Fruit fly (Drosophila melanogaster): ENCODE results near the gene Ino80.

Ino80 gene

DNA sequence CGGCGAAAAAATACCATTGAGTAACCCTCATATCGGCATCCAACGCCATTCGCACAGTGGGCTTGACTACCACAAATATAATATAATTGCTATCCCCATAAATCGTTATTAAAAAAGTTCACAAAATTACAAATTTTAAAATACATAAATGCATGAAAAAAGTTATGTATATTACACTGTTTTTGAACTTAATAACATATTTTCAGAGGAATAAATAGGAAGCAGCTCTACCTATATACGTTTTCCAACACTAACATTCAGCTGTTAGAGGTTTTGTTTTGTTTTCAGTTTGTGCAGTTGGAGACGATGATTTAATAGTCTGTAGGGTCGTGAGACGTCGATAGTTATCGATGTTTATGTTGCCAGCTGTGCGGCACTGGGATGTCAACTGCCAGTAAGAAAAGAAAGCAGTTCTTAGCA lies at the start of gene Ino80, which contains the start of gene Aptx:
Gene Ino80 (minus strand): TSS at position 58 of the 420 bp plus-strand sequence.
Gene Aptx (plus strand): TSS at position 360 of the 420 bp plus-strand sequence.
- TF ChIP-seq CG32121 (GFP tag; IDR thresholded peaks at IDR 0.05): peak; percentile 92
- TF ChIP-seq Ets98B (GFP tag; IDR thresholded peaks at IDR 0.05): peak; percentile 84
- TF ChIP-seq CG14655 (GFP tag; optimal IDR thresholded peaks at IDR 0.05): peak; percentile 89
- peak; percentile 91 for TF ChIP-seq CG8159 (tag; optimal IDR thresholded peaks at IDR 0.05)
- peak; percentile 86 for TF ChIP-seq CG34367 (tag; optimal IDR thresholded peaks at IDR 0.05)
- TF ChIP-seq rn (GFP tag; IDR thresholded peaks at IDR 0.05): peak; percentile 88
- TF ChIP-seq CG15710 (tag; optimal IDR thresholded peaks at IDR 0.05): peak; percentile 90
- TF ChIP-seq CG9948 (tag; optimal IDR thresholded peaks at IDR 0.05): peak; percentile 89
- TF ChIP-seq CG10348 (GFP tag; IDR thresholded peaks at IDR 0.05): peak; percentile 66
- TF ChIP-seq EcR (GFP tag; optimal IDR thresholded peaks at IDR 0.05): no peak
- TF ChIP-seq CG13204 (GFP tag; optimal IDR thresholded peaks at IDR 0.05): no peak
- peak; percentile 83 for TF ChIP-seq Pif1B (GFP tag; optimal IDR thresholded peaks at IDR 0.05)
- peak; percentile 94 for TF ChIP-seq CG4496 (GFP tag; IDR thresholded peaks at IDR 0.05)
- peak; percentile 89 for TF ChIP-seq CG8301 (tag; optimal IDR thresholded peaks at IDR 0.05)
- peak; percentile 73 for TF ChIP-seq Snoo (tag; optimal IDR thresholded peaks at IDR 0.05)
- TF ChIP-seq Pif1A (GFP tag; optimal IDR thresholded peaks at IDR 0.05): no peak
- TF ChIP-seq gl (tag; optimal IDR thresholded peaks at IDR 0.05): no peak
- TF ChIP-seq CG12605 (GFP tag; IDR thresholded peaks at IDR 0.05): peak; percentile 72; the same call in 1 of the 2 replicates
- TF ChIP-seq fd96Ca (GFP tag; IDR thresholded peaks at IDR 0.05): peak; percentile 82; the same call in 2 of the 3 replicates
- peak; percentile 69 for TF ChIP-seq D1 (tag; optimal IDR thresholded peaks at IDR 0.05)
- TF ChIP-seq CG17806 (tag; optimal IDR thresholded peaks at IDR 0.05): peak; percentile 90

- TF ChIP-seq gl (tag; optimal IDR thresholded peaks at IDR 0.05) (no peak), CG10348 (GFP tag; IDR thresholded peaks at IDR 0.05) (no peak)
Measured at dm6 chr3R:19425099-19425498, 22.1 kb upstream of the Ino80 start, which contains the start of gene CG3517. CG3517 (minus strand) TSS chr3R:19425199.

dm6 chr3R:19412434-19412833 lies 9.5 kb upstream of the Ino80 start, which contains the start of gene CG31221:
CG31221 (plus strand) TSS chr3R:19412689.
- TF ChIP-seq CG10348 (GFP tag; IDR thresholded peaks at IDR 0.05) (no peak), fd96Ca (GFP tag; IDR thresholded peaks at IDR 0.05) (no peak), CG12605 (GFP tag; IDR thresholded peaks at IDR 0.05) (no peak), rn (GFP tag; IDR thresholded peaks at IDR 0.05) (no peak), Pif1B (GFP tag; optimal IDR thresholded peaks at IDR 0.05) (no peak), Ets98B (GFP tag; IDR thresholded peaks at IDR 0.05) (no peak)

- TF ChIP-seq gl (tag; optimal IDR thresholded peaks at IDR 0.05) (no peak), Ets98B (GFP tag; IDR thresholded peaks at IDR 0.05) (no peak), CG10348 (GFP tag; IDR thresholded peaks at IDR 0.05) (no peak), CG13204 (GFP tag; optimal IDR thresholded peaks at IDR 0.05) (no peak), CG8301 (tag; optimal IDR thresholded peaks at IDR 0.05) (no peak), CG4496 (GFP tag; IDR thresholded peaks at IDR 0.05) (no peak), EcR (GFP tag; optimal IDR thresholded peaks at IDR 0.05) (no peak)
Measured at dm6 chr3R:19411371-19411770, 8.4 kb upstream of the Ino80 start.

- no peak for TF ChIP-seq rn (GFP tag; IDR thresholded peaks at IDR 0.05)
- TF ChIP-seq CG4496 (GFP tag; IDR thresholded peaks at IDR 0.05): no peak
- no peak for TF ChIP-seq EcR (GFP tag; optimal IDR thresholded peaks at IDR 0.05)
- no peak for TF ChIP-seq Ets98B (GFP tag; IDR thresholded peaks at IDR 0.05)
- TF ChIP-seq CG17806 (tag; optimal IDR thresholded peaks at IDR 0.05): no peak
- TF ChIP-seq CG8301 (tag; optimal IDR thresholded peaks at IDR 0.05): no peak
- no peak for TF ChIP-seq fd96Ca (GFP tag; IDR thresholded peaks at IDR 0.05)
- no peak for TF ChIP-seq CG10348 (GFP tag; IDR thresholded peaks at IDR 0.05)
- TF ChIP-seq Pif1B (GFP tag; optimal IDR thresholded peaks at IDR 0.05): no peak
- no peak for TF ChIP-seq CG8159 (tag; optimal IDR thresholded peaks at IDR 0.05)
- TF ChIP-seq CG9948 (tag; optimal IDR thresholded peaks at IDR 0.05): no peak
- no peak for TF ChIP-seq CG15710 (tag; optimal IDR thresholded peaks at IDR 0.05)
- TF ChIP-seq Pif1A (GFP tag; optimal IDR thresholded peaks at IDR 0.05): no peak
- TF ChIP-seq Snoo (tag; optimal IDR thresholded peaks at IDR 0.05): no peak
- TF ChIP-seq CG32121 (GFP tag; IDR thresholded peaks at IDR 0.05): no peak
- no peak for TF ChIP-seq CG13204 (GFP tag; optimal IDR thresholded peaks at IDR 0.05)
- no peak for TF ChIP-seq CG14655 (GFP tag; optimal IDR thresholded peaks at IDR 0.05)
- TF ChIP-seq CG12605 (GFP tag; IDR thresholded peaks at IDR 0.05): no peak
- TF ChIP-seq gl (tag; optimal IDR thresholded peaks at IDR 0.05): no peak
- no peak for TF ChIP-seq D1 (tag; optimal IDR thresholded peaks at IDR 0.05)
Measured at dm6 chr3R:19408573-19408972, 5.6 kb upstream of the Ino80 start, which contains the start of gene CG11626. CG11626 (plus strand) TSS chr3R:19408873.

dm6 chr3R:19406852-19407251 lies 3.9 kb upstream of the Ino80 start:
- TF ChIP-seq CG12605 (GFP tag; IDR thresholded peaks at IDR 0.05) (peak; percentile 73), Ets98B (GFP tag; IDR thresholded peaks at IDR 0.05) (no peak)

DNA sequence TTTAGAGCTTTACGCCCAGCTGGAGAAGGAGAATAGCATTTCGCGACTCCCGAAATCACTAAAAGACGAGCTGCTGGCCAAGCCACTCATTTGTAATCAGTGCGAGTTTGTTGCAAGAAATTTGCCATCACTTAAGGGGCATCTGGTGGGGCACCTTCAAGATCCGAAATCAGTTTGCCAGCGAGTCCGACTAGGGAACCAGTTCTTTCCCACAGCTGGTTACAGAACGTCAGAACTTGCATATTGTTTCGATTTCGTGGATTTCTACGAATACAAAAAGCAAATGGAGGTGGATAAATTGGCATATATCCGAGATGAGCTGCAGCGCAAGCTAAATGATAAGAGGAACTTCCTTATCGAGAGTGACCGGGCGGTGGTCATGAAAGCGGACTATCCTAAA lies 1.3 kb upstream of the Ino80 start:
- TF ChIP-seq fd96Ca (GFP tag; IDR thresholded peaks at IDR 0.05) (no peak), Snoo (tag; optimal IDR thresholded peaks at IDR 0.05) (no peak), CG17806 (tag; optimal IDR thresholded peaks at IDR 0.05) (no peak), Ets98B (GFP tag; IDR thresholded peaks at IDR 0.05) (no peak), CG4496 (GFP tag; IDR thresholded peaks at IDR 0.05) (no peak), CG8301 (tag; optimal IDR thresholded peaks at IDR 0.05) (no peak), CG12605 (GFP tag; IDR thresholded peaks at IDR 0.05) (no peak), Pif1B (GFP tag; optimal IDR thresholded peaks at IDR 0.05) (no peak), CG13204 (GFP tag; optimal IDR thresholded peaks at IDR 0.05) (no peak), Pif1A (GFP tag; optimal IDR thresholded peaks at IDR 0.05) (no peak), CG15710 (tag; optimal IDR thresholded peaks at IDR 0.05) (no peak), CG9948 (tag; optimal IDR thresholded peaks at IDR 0.05) (no peak), D1 (tag; optimal IDR thresholded peaks at IDR 0.05) (no peak), CG14655 (GFP tag; optimal IDR thresholded peaks at IDR 0.05) (no peak), CG10348 (GFP tag; IDR thresholded peaks at IDR 0.05) (no peak), CG8159 (tag; optimal IDR thresholded peaks at IDR 0.05) (no peak), CG34367 (tag; optimal IDR thresholded peaks at IDR 0.05) (no peak), gl (tag; optimal IDR thresholded peaks at IDR 0.05) (no peak), CG32121 (GFP tag; IDR thresholded peaks at IDR 0.05) (no peak)
